Worm (Caenorhabditis elegans) whole organism, L1 larva: ENCODE results near the gene grd-6.

Experiments used
- ceh-82 ChIP-seq, 3 experiments: fragments of 150-350 bp in 1 of 3; sonication (generic microtip) in 2 of 3; optimal IDR thresholded peaks; 2 replicates each; lab custom pipeline; 2014 to 2017; ENCODE audit warnings: missing biosample characterization in 3 of 3, missing genetic modification characterization in 3 of 3
- ceh-88 ChIP-seq: fragments of 200-800 bp; sonication (Bioruptor generic); IDR thresholded peaks from 2 replicates; pipeline ENCODE4 v1.3.6; 2022; ENCODE audit warnings: missing genetic modification characterization, missing compliant biosample characterization
- egl-13 ChIP-seq: sonication (generic microtip); optimal IDR thresholded peaks from 2 replicates; lab custom pipeline; 2016; ENCODE audit warnings: missing genotype, missing genetic modification reagents, missing genetic modification characterization, missing compliant biosample characterization
- lsy-2 ChIP-seq, 2 experiments: fragments of 150-350 bp; optimal IDR thresholded peaks; 2 replicates each; lab custom pipeline; 2014; ENCODE audit warnings: missing biosample characterization in 2 of 2, missing genetic modification characterization in 2 of 2
- mep-1 ChIP-seq: fragments of 150-350 bp; optimal IDR thresholded peaks from 2 replicates; lab custom pipeline; 2014; ENCODE audit warnings: missing biosample characterization, missing genetic modification characterization
- nhr-76 ChIP-seq: sonication (generic microtip); optimal IDR thresholded peaks from 2 replicates; lab custom pipeline; 2017; ENCODE audit warnings: missing biosample characterization, missing genetic modification characterization
- nhr-77 ChIP-seq: fragments of 150-350 bp; optimal IDR thresholded peaks from 2 replicates; lab custom pipeline; 2014; ENCODE audit warnings: missing biosample characterization, missing genetic modification characterization
- pqm-1 ChIP-seq: sonication (generic microtip); optimal IDR thresholded peaks from 3 replicates; lab custom pipeline; 2017; ENCODE audit warnings: missing biosample characterization, missing genetic modification characterization
- snu-23 ChIP-seq: sonication (generic microtip); optimal IDR thresholded peaks from 2 replicates; lab custom pipeline; 2016; ENCODE audit warnings: missing genetic modification characterization, missing compliant biosample characterization
- ztf-4 ChIP-seq: fragments of 150-350 bp; optimal IDR thresholded peaks from 2 replicates; lab custom pipeline; 2014; ENCODE audit warnings: missing biosample characterization, missing genetic modification characterization

- TF ChIP-seq pqm-1 (tag; lab: Kevin White, UChicago) (no peak), ztf-4 (tag; lab: Kevin White, UChicago) (no peak), nhr-76 (tag; lab: Kevin White, UChicago) (no peak), egl-13 (tag; lab: Kevin White, UChicago) (no peak), lsy-2 (tag; optimal IDR thresholded peaks at IDR 0.05; lab: Kevin White, UChicago) (no peak), nhr-77 (tag; lab: Kevin White, UChicago) (no peak), snu-23 (no peak), mep-1 (tag; lab: Kevin White, UChicago) (no peak), ceh-82 (tag; optimal IDR thresholded peaks at IDR 0.05; lab: Kevin White, UChicago) (no peak), ceh-88 (GFP tag; lab: Robert Waterston, UW) (no peak)
Observed at ce11 chrV:9221566-9221965, at the start of gene grd-6.
